Fruit fly (Drosophila melanogaster) whole organism, embryonic: ENCODE data around the gene Alp13.

Experiments used
- Antp ChIP-seq: fragments of 200-800 bp; sonication (Bioruptor generic); optimal IDR thresholded peaks from 3 replicates; lab custom pipeline; 2016; ENCODE audit warnings: missing biosample characterization, missing genetic modification characterization
- Awh ChIP-seq: fragments of 200-800 bp; sonication (Bioruptor generic); IDR thresholded peaks from 2 replicates; pipeline ENCODE4, ENCODE4 v1.3.6; 2022; ENCODE audit warnings: missing biosample characterization, missing genetic modification characterization
- CG10543 ChIP-seq: fragments of 200-800 bp; sonication (Bioruptor generic); optimal IDR thresholded peaks from 3 replicates; lab custom pipeline; 2017; ENCODE audit warnings: missing biosample characterization, mild to moderate bottlenecking, missing genetic modification characterization, moderate library complexity
- CG10979 ChIP-seq: fragments of 200-800 bp; sonication (Bioruptor generic); optimal IDR thresholded peaks from 2 replicates; lab custom pipeline; 2018; ENCODE audit warnings: missing biosample characterization, mild to moderate bottlenecking, missing genetic modification characterization, moderate library complexity
- CG11695 ChIP-seq: fragments of 200-800 bp; sonication (Bioruptor generic); IDR thresholded peaks from 3 replicates; pipeline ENCODE4 v1.3.6; 2022; ENCODE audit warnings: missing biosample characterization, missing genetic modification characterization
- CG12299 ChIP-seq: fragments of 200-800 bp; sonication (Bioruptor generic); optimal IDR thresholded peaks from 2 replicates; lab custom pipeline; 2018; ENCODE audit warnings: missing biosample characterization, mild to moderate bottlenecking, missing genetic modification characterization
- CG12744 ChIP-seq: fragments of 200-800 bp; sonication (Bioruptor generic); optimal IDR thresholded peaks from 2 replicates; lab custom pipeline; 2016; ENCODE audit warnings: missing biosample characterization, missing genetic modification characterization
- CG14710 ChIP-seq: fragments of 200-800 bp; sonication (Bioruptor generic); optimal IDR thresholded peaks from 3 replicates; lab custom pipeline; 2019; ENCODE audit warnings: missing biosample characterization, mild to moderate bottlenecking, missing genetic modification characterization, moderate library complexity
- CG1792 ChIP-seq: fragments of 200-800 bp; sonication (Bioruptor generic); optimal IDR thresholded peaks from 2 replicates; lab custom pipeline; 2016; ENCODE audit warnings: missing biosample characterization, missing genetic modification characterization
- CG33213 ChIP-seq: fragments of 200-800 bp; sonication (Bioruptor generic); optimal IDR thresholded peaks from 3 replicates; lab custom pipeline; 2016; ENCODE audit warnings: missing biosample characterization, missing genetic modification characterization
- CG4854 ChIP-seq: fragments of 200-800 bp; sonication (Bioruptor generic); optimal IDR thresholded peaks from 2 replicates; lab custom pipeline; 2016; ENCODE audit warnings: missing biosample characterization, missing genetic modification characterization, inconsistent platforms
- CG5953 ChIP-seq: fragments of 200-800 bp; sonication (Bioruptor generic); IDR thresholded peaks from 2 replicates; pipeline ENCODE4 v1.3.6; 2022; ENCODE audit warnings: missing biosample characterization, missing genetic modification characterization
- CG6175 ChIP-seq: fragments of 200-800 bp; sonication (Bioruptor generic); IDR thresholded peaks from 3 replicates; pipeline ENCODE4 v1.3.6; 2022; ENCODE audit warnings: missing biosample characterization, missing genetic modification characterization
- CG6791 ChIP-seq: fragments of 200-800 bp; sonication (Bioruptor generic); IDR thresholded peaks from 3 replicates; pipeline ENCODE4 v1.3.6; 2022; ENCODE audit warnings: missing biosample characterization, missing genetic modification characterization; ENCODE audit not compliant: partially characterized antibody
- CG6813 ChIP-seq: fragments of 200-800 bp; sonication (Bioruptor generic); optimal IDR thresholded peaks from 2 replicates; lab custom pipeline; 2017; ENCODE audit warnings: missing biosample characterization, missing genetic modification characterization, mild to moderate bottlenecking, moderate library complexity, missing genetic modification reagents
- CG7839 ChIP-seq: fragments of 200-800 bp; sonication (Bioruptor generic); optimal IDR thresholded peaks from 3 replicates; lab custom pipeline; 2018; ENCODE audit warnings: missing biosample characterization, mild to moderate bottlenecking, missing genetic modification characterization, moderate library complexity
- CG8478 ChIP-seq: fragments of >200 bp; optimal IDR thresholded peaks from 2 replicates; lab custom pipeline; 2018
- CG8765 ChIP-seq: fragments of 200-800 bp; sonication (Bioruptor generic); IDR thresholded peaks from 2 replicates; pipeline ENCODE4 v1.3.6; 2022; ENCODE audit warnings: missing biosample characterization, missing genetic modification characterization
- CG8924 ChIP-seq: fragments of 200-800 bp; optimal IDR thresholded peaks from 3 replicates; lab custom pipeline; 2019; ENCODE audit warnings: missing biosample characterization, mild to moderate bottlenecking, missing genetic modification characterization, moderate library complexity
- CG9817 ChIP-seq: fragments of 200-800 bp; sonication (Bioruptor generic); optimal IDR thresholded peaks from 2 replicates; lab custom pipeline; 2018; ENCODE audit warnings: missing biosample characterization, mild to moderate bottlenecking, missing genetic modification characterization, moderate library complexity
- CkIIα-i1 ChIP-seq: fragments of 200-800 bp; sonication (Bioruptor generic); IDR thresholded peaks from 2 replicates; pipeline ENCODE4 v1.3.6; 2022; ENCODE audit warnings: missing biosample characterization, missing genetic modification characterization
- CrebB ChIP-seq: fragments of 200-800 bp; sonication (Bioruptor generic); optimal IDR thresholded peaks from 3 replicates; lab custom pipeline; 2018; ENCODE audit warnings: missing biosample characterization, mild to moderate bottlenecking, missing genetic modification characterization
- D ChIP-seq, 2 experiments: fragments of 200-800 bp in 1 of 2; fragments of >200 bp in 1 of 2; sonication (Bioruptor generic) in 1 of 2; optimal IDR thresholded peaks; 2 replicates in 1 of 2; 3 replicates in 1 of 2; lab custom pipeline; 2017; ENCODE audit warnings: mild to moderate bottlenecking in 1 of 2, missing biosample characterization in 1 of 2, missing genetic modification characterization in 1 of 2, missing genetic modification reagents in 1 of 2
- D19A ChIP-seq: fragments of 200-800 bp; optimal IDR thresholded peaks from 3 replicates; lab custom pipeline; 2019; ENCODE audit warnings: missing biosample characterization, mild to moderate bottlenecking, missing genetic modification characterization, moderate library complexity
- Doc3 ChIP-seq: fragments of 200-800 bp; sonication (Bioruptor generic); IDR thresholded peaks from 3 replicates; pipeline ENCODE4 v1.3.6; 2022; ENCODE audit warnings: missing biosample characterization, missing genetic modification characterization; ENCODE audit not compliant: partially characterized antibody
- Ets97D ChIP-seq: fragments of 200-800 bp; sonication (Bioruptor generic); optimal IDR thresholded peaks from 3 replicates; lab custom pipeline; 2016; ENCODE audit warnings: missing biosample characterization, missing genetic modification characterization
- Hr78 ChIP-seq, 2 experiments: fragments of 200-800 bp in 1 of 2; fragments of >200 bp in 1 of 2; sonication (Bioruptor generic) in 1 of 2; optimal IDR thresholded peaks; 2 replicates each; lab custom pipeline; 2017 to 2019; ENCODE audit warnings: missing biosample characterization in 2 of 2, missing genetic modification characterization in 2 of 2, mild to moderate bottlenecking in 1 of 2, moderate library complexity in 1 of 2
- Kr ChIP-seq: fragments of 200-800 bp; sonication (Bioruptor generic); optimal IDR thresholded peaks from 2 replicates; lab custom pipeline; 2017; ENCODE audit warnings: missing biosample characterization, mild to moderate bottlenecking, missing genetic modification characterization
- Mrtf ChIP-seq: fragments of 200-800 bp; sonication (Bioruptor generic); IDR thresholded peaks from 3 replicates; pipeline ENCODE4 v1.3.6; 2022; ENCODE audit warnings: missing biosample characterization, missing genetic modification characterization
- Nf-YB ChIP-seq: fragments of 200-800 bp; sonication (Bioruptor generic); optimal IDR thresholded peaks from 3 replicates; lab custom pipeline; 2019; ENCODE audit warnings: missing biosample characterization, mild to moderate bottlenecking, missing genetic modification characterization, moderate library complexity
- Opbp ChIP-seq: fragments of 200-800 bp; sonication (Bioruptor generic); IDR thresholded peaks from 3 replicates; pipeline ENCODE4 v1.3.6; 2022; ENCODE audit warnings: missing biosample characterization, missing genetic modification characterization; ENCODE audit not compliant: partially characterized antibody
- Sin3A ChIP-seq: fragments of >200 bp; optimal IDR thresholded peaks from 2 replicates; lab custom pipeline; 2018
- Sox100B ChIP-seq: fragments of 200-800 bp; sonication (Bioruptor generic); optimal IDR thresholded peaks from 3 replicates; lab custom pipeline; 2018; ENCODE audit warnings: missing biosample characterization, mild to moderate bottlenecking, missing genetic modification characterization
- Sry-β ChIP-seq: fragments of 200-800 bp; sonication (Bioruptor generic); optimal IDR thresholded peaks from 2 replicates; lab custom pipeline; 2018; ENCODE audit warnings: missing biosample characterization, mild to moderate bottlenecking, missing genetic modification characterization, moderate library complexity
- al ChIP-seq: fragments of 200-800 bp; sonication (Bioruptor generic); IDR thresholded peaks from 2 replicates; pipeline ENCODE4 v1.3.6; 2022; ENCODE audit warnings: missing biosample characterization, missing genetic modification characterization
- ara ChIP-seq: fragments of 200-800 bp; sonication (Bioruptor generic); IDR thresholded peaks from 2 replicates; pipeline ENCODE4 v1.3.6; 2022; ENCODE audit warnings: missing biosample characterization, missing genetic modification characterization
- btn ChIP-seq: fragments of 200-800 bp; sonication (Bioruptor generic); optimal IDR thresholded peaks from 2 replicates; lab custom pipeline; 2016; ENCODE audit warnings: missing biosample characterization, missing genetic modification characterization
- cg ChIP-seq: fragments of 200-800 bp; sonication (Bioruptor generic); optimal IDR thresholded peaks from 3 replicates; lab custom pipeline; 2019; ENCODE audit warnings: missing biosample characterization, mild to moderate bottlenecking, missing genetic modification characterization, moderate library complexity
- chif ChIP-seq, 2 experiments: fragments of 200-800 bp; sonication (Bioruptor generic); optimal IDR thresholded peaks; 3 replicates each; lab custom pipeline; 2016; ENCODE audit warnings: missing biosample characterization in 2 of 2, missing genetic modification characterization in 2 of 2
- chn ChIP-seq: fragments of 200-800 bp; sonication (Bioruptor generic); optimal IDR thresholded peaks from 2 replicates; lab custom pipeline; 2016; ENCODE audit warnings: missing biosample characterization, missing genetic modification characterization
- dmrt99B ChIP-seq: fragments of 200-800 bp; sonication (Bioruptor generic); optimal IDR thresholded peaks from 2 replicates; lab custom pipeline; 2018; ENCODE audit warnings: missing biosample characterization, mild to moderate bottlenecking, missing genetic modification characterization, moderate library complexity
- hkb ChIP-seq, 2 experiments: fragments of 200-800 bp in 1 of 2; fragments of >200 bp in 1 of 2; sonication (Bioruptor generic) in 1 of 2; IDR thresholded peaks in 1 of 2; optimal IDR thresholded peaks in 1 of 2; 2 replicates each; pipeline versions ENCODE4 v1.3.6 to Lab custom; 2017 to 2022; ENCODE audit warnings: missing biosample characterization in 1 of 2, missing genetic modification characterization in 1 of 2
- lola ChIP-seq, 3 experiments: fragments of >200 bp in 2 of 3; fragments of 200-800 bp in 1 of 3; sonication (Bioruptor generic) in 1 of 3; optimal IDR thresholded peaks; 2 replicates each; lab custom pipeline; 2017 to 2019; ENCODE audit warnings: missing biosample characterization in 3 of 3, missing genetic modification characterization in 3 of 3, mild to moderate bottlenecking in 1 of 3, moderate library complexity in 1 of 3
- onecut ChIP-seq: fragments of 200-800 bp; sonication (Bioruptor generic); IDR thresholded peaks from 2 replicates; pipeline ENCODE4 v1.3.6; 2022; ENCODE audit warnings: missing biosample characterization, missing genetic modification characterization
- pho ChIP-seq: fragments of 200-800 bp; sonication (Bioruptor generic); optimal IDR thresholded peaks from 2 replicates; lab custom pipeline; 2016; ENCODE audit warnings: missing biosample characterization, missing genetic modification characterization
- phol ChIP-seq: fragments of 200-800 bp; sonication (Bioruptor generic); optimal IDR thresholded peaks from 3 replicates; lab custom pipeline; 2018; ENCODE audit warnings: missing biosample characterization, mild to moderate bottlenecking, missing genetic modification characterization, moderate library complexity
- sisA ChIP-seq: fragments of 200-800 bp; sonication (Bioruptor generic); IDR thresholded peaks from 2 replicates; pipeline ENCODE4 v1.3.6; 2022; ENCODE audit warnings: missing biosample characterization, missing genetic modification characterization
- sna ChIP-seq: fragments of 200-800 bp; sonication (Bioruptor generic); IDR thresholded peaks from 2 replicates; pipeline ENCODE4 v1.3.6; 2022; ENCODE audit warnings: missing biosample characterization, missing genetic modification characterization; ENCODE audit not compliant: partially characterized antibody
- tll ChIP-seq, 2 experiments: fragments of 200-800 bp in 1 of 2; fragments of >200 bp in 1 of 2; sonication (Bioruptor generic) in 1 of 2; optimal IDR thresholded peaks; 2 replicates each; lab custom pipeline; 2017 to 2019; ENCODE audit warnings: missing biosample characterization in 2 of 2, missing genetic modification characterization in 2 of 2, mild to moderate bottlenecking in 1 of 2, moderate library complexity in 1 of 2
- trem ChIP-seq: fragments of 200-800 bp; optimal IDR thresholded peaks from 3 replicates; lab custom pipeline; 2019; ENCODE audit warnings: missing biosample characterization, mild to moderate bottlenecking, missing genetic modification characterization, moderate library complexity

Alp13 gene

dm6 chr3R:10111815-10112185 is 36.6 kb upstream of the Alp13 start (continued):
- TF ChIP-seq CG9817 (tag; lab: Kevin White, UChicago), result no peak
- TF ChIP-seq hkb (optimal IDR thresholded peaks at IDR 0.05; lab: Kevin White, UChicago), result no peak
- TF ChIP-seq hkb (GFP tag; IDR thresholded peaks at IDR 0.05; lab: Robert Waterston, UW), result 0 out of 2 replicates have a peak, but pooled peaks have one; percentile 7
- no peak for TF ChIP-seq Antp (GFP tag; lab: Kevin White, UChicago)
- TF ChIP-seq sna (GFP tag; lab: Robert Waterston, UW), result no peak
- peak; percentile 2 for TF ChIP-seq CG8924 (tag; lab: Kevin White, UChicago)
- TF ChIP-seq Sox100B (GFP tag; lab: Kevin White, UChicago), result peak; percentile 31
- TF ChIP-seq Opbp (GFP tag; lab: Robert Waterston, UW), result no peak
- no peak for TF ChIP-seq CG6175 (GFP tag; lab: Robert Waterston, UW)
- TF ChIP-seq D (optimal IDR thresholded peaks at IDR 0.05; lab: Kevin White, UChicago), result no peak
- no peak for TF ChIP-seq D (GFP tag; optimal IDR thresholded peaks at IDR 0.05; lab: Kevin White, UChicago)
- TF ChIP-seq Hr78 (GFP tag; optimal IDR thresholded peaks at IDR 0.05; lab: Kevin White, UChicago), result no peak
- TF ChIP-seq CG33213 (GFP tag; lab: Kevin White, UChicago), result no peak
- TF ChIP-seq CG14710 (tag; lab: Kevin White, UChicago), result peak; percentile 16
- TF ChIP-seq CG1792 (GFP tag; lab: Kevin White, UChicago), result no peak
- no peak for TF ChIP-seq Sin3A (lab: Kevin White, UChicago)
- no peak for TF ChIP-seq Awh (GFP tag; lab: Robert Waterston, UW)
- no peak for TF ChIP-seq Doc3 (GFP tag; lab: Robert Waterston, UW)
- no peak for TF ChIP-seq Ets97D
- TF ChIP-seq trem (tag; lab: Kevin White, UChicago), result peak; percentile 0
- TF ChIP-seq btn (GFP tag; lab: Kevin White, UChicago), result no peak
- TF ChIP-seq al (GFP tag; lab: Robert Waterston, UW), result no peak
- TF ChIP-seq CrebB, result no peak
- TF ChIP-seq phol (tag; lab: Kevin White, UChicago), result peak; percentile 42
- TF ChIP-seq CG6791, result no peak
- TF ChIP-seq lola (GFP tag; optimal IDR thresholded peaks at IDR 0.05; lab: Kevin White, UChicago), result peak in 1 of 3 experiments; percentile 40
- TF ChIP-seq CG8478, result no peak
- no peak for TF ChIP-seq CG4854
- no peak for TF ChIP-seq CkIIα-i1 (GFP tag; lab: Robert Waterston, UW)
- no peak for TF ChIP-seq Kr
- no peak for TF ChIP-seq tll (GFP tag; optimal IDR thresholded peaks at IDR 0.05; lab: Kevin White, UChicago)
- TF ChIP-seq CG12299 (tag; lab: Kevin White, UChicago), result no peak
- peak; percentile 41 for TF ChIP-seq CG7839 (tag; lab: Kevin White, UChicago)
- TF ChIP-seq CG10979 (tag; lab: Kevin White, UChicago), result peak; percentile 50
- no peak for TF ChIP-seq ara (GFP tag; lab: Robert Waterston, UW)
- TF ChIP-seq D19A (tag; lab: Kevin White, UChicago), result peak; percentile 34
- TF ChIP-seq CG6813, result no peak
- TF ChIP-seq pho (GFP tag; lab: Kevin White, UChicago), result no peak
- no peak for TF ChIP-seq Mrtf (GFP tag; lab: Robert Waterston, UW)
- TF ChIP-seq sisA (GFP tag; lab: Robert Waterston, UW), result no peak
- 0 out of 3 replicates have a peak, but pooled peaks have one; percentile 10 for TF ChIP-seq CG11695 (GFP tag; lab: Robert Waterston, UW)
- no peak for TF ChIP-seq CG10543
- TF ChIP-seq CG12744, result no peak
- TF ChIP-seq CG8765 (GFP tag; lab: Robert Waterston, UW), result no peak
- no peak for TF ChIP-seq Sry-β (GFP tag; lab: Kevin White, UChicago)
- TF ChIP-seq chif (GFP tag; optimal IDR thresholded peaks at IDR 0.05; lab: Kevin White, UChicago), result no peak
- no peak for TF ChIP-seq CG5953 (GFP tag; lab: Robert Waterston, UW)
- no peak for TF ChIP-seq cg (GFP tag; lab: Kevin White, UChicago)
- no peak for TF ChIP-seq onecut (GFP tag; lab: Robert Waterston, UW)
- no peak for TF ChIP-seq chn
- TF ChIP-seq dmrt99B (tag; lab: Kevin White, UChicago), result peak; percentile 5
- TF ChIP-seq Nf-YB (GFP tag; lab: Kevin White, UChicago), result no peak
